Fruit fly (Drosophila melanogaster): Measurements from ENCODE around the gene CG6937.

The CG6937 gene

DNA sequence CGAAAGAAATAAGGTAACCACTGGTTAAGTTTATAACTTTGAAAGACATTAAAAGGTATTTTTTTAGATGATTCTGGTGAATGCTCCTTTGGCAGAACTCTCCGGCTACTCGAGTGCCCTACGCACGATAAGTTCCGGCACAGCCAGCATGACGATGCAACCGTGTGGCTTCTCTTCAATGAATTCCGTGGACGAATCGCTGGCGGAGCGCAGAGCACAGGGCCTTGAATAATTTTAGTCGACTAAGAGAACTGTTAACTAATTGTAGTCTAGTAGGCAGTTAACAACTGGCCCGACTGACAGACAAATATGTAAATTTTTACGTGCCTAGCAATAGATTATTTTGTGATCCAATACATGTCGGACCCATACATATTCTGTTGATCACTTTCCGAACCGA, 31.6 kb downstream of the CG6937 start, which contains the start of gene CG31161:
Gene CG31161, plus strand, starts transcription at position 301 of the 400 bp plus-strand sequence.
- TF ChIP-seq tai (GFP tag; optimal IDR thresholded peaks at IDR 0.05), result no peak
- TF ChIP-seq rgr (GFP tag; optimal IDR thresholded peaks at IDR 0.05), result no peak
- no peak for TF ChIP-seq jim (GFP tag; optimal IDR thresholded peaks at IDR 0.05)
- TF ChIP-seq Abd-B (GFP tag; optimal IDR thresholded peaks at IDR 0.05), result no peak
- no peak for TF ChIP-seq Hnf4 (GFP tag; optimal IDR thresholded peaks at IDR 0.05)
- no peak for TF ChIP-seq br (GFP tag; optimal IDR thresholded peaks at IDR 0.05)
- TF ChIP-seq brk (GFP tag; optimal IDR thresholded peaks at IDR 0.05), result no peak
- TF ChIP-seq h (GFP tag; optimal IDR thresholded peaks at IDR 0.05), result no peak
- TF ChIP-seq GATAd (GFP tag; optimal IDR thresholded peaks at IDR 0.05), result no peak
- TF ChIP-seq dl (GFP tag; optimal IDR thresholded peaks at IDR 0.05; ENCODE audit: insufficient read depth in 1 of 2, partially characterized antibody in 2 of 2), result no peak
- TF ChIP-seq CG9705 (GFP tag; optimal IDR thresholded peaks at IDR 0.05), result no peak
- TF ChIP-seq OdsH (GFP tag; optimal IDR thresholded peaks at IDR 0.05), result no peak
- TF ChIP-seq dmrt93B (GFP tag; optimal IDR thresholded peaks at IDR 0.05), result no peak

DNA sequence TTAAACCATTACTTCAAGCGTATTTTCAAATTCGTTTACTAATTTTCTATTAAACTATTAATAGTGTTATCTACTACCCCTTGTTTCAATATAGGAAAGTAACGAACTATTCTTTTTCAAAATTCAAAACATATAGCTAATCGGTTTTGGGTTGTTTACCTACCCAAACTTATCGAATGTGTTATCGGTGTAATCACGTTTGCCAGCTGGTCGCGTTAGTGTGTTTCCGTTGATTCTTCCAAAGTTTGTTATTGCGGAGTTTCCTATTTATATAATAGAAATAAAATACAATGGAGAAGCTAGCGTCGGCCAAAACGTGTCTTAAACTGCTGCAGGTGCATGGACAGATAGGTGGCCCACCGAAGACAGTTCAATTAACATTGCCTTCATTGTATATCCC, 33.7 kb downstream of the CG6937 start, which contains the start of gene mRpL45:
Gene mRpL45, plus strand, starts transcription at position 213 of the 400 bp plus-strand sequence.
- TF ChIP-seq Jra (GFP tag; optimal IDR thresholded peaks at IDR 0.05), result no peak
- TF ChIP-seq dsf (GFP tag; optimal IDR thresholded peaks at IDR 0.05; ENCODE audit: borderline replicate concordance), result no peak

DNA sequence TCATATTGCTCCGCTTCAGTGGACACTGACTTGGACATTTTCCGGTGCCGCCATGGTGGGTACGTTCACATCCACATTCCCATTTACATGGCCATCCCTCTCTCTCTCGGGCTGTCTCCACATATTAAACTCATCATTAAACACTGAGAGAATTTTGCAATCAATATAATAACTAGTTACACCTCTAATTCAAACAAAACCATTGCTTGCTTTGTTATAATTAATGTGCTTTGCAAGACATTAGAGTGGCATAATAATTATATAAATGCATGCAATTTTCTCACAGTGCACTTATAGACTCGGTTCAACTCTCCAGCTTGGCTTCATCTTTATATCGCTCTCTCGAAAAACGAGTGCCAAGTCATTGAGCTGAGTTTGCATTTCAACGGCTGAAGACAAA, 40.2 kb downstream of the CG6937 start:
- TF ChIP-seq rgr (GFP tag; optimal IDR thresholded peaks at IDR 0.05) (peak; percentile 31), Sp1 (GFP tag; optimal IDR thresholded peaks at IDR 0.05) (peak; percentile 39), foxo (GFP tag; optimal IDR thresholded peaks at IDR 0.05) (no peak), brk (GFP tag; optimal IDR thresholded peaks at IDR 0.05) (no peak), Rel (GFP tag; optimal IDR thresholded peaks at IDR 0.05) (no peak), Rel (tag; optimal IDR thresholded peaks at IDR 0.05) (no peak), ey (GFP tag; optimal IDR thresholded peaks at IDR 0.05) (peak; percentile 64), psq (GFP tag; optimal IDR thresholded peaks at IDR 0.05) (peak; percentile 28), fru (GFP tag; optimal IDR thresholded peaks at IDR 0.05) (peak; percentile 79), OdsH (GFP tag; optimal IDR thresholded peaks at IDR 0.05) (peak; percentile 37), dsf (GFP tag; optimal IDR thresholded peaks at IDR 0.05; ENCODE audit: borderline replicate concordance) (no peak), h (GFP tag; optimal IDR thresholded peaks at IDR 0.05) (peak; percentile 73), Hr78 (GFP tag; optimal IDR thresholded peaks at IDR 0.05) (no peak), CrebA (GFP tag; optimal IDR thresholded peaks at IDR 0.05; ENCODE audit: borderline replicate concordance) (no peak), CG32264 (GFP tag; optimal IDR thresholded peaks at IDR 0.05) (no peak), br (GFP tag; optimal IDR thresholded peaks at IDR 0.05) (peak; percentile 76), Dif (GFP tag; optimal IDR thresholded peaks at IDR 0.05; ENCODE audit: partially characterized antibody) (no peak), pan (optimal IDR thresholded peaks at IDR 0.05) (no peak), HLH106 (tag; optimal IDR thresholded peaks at IDR 0.05) (peak; percentile 53), sv (GFP tag; optimal IDR thresholded peaks at IDR 0.05) (peak; percentile 10)

DNA sequence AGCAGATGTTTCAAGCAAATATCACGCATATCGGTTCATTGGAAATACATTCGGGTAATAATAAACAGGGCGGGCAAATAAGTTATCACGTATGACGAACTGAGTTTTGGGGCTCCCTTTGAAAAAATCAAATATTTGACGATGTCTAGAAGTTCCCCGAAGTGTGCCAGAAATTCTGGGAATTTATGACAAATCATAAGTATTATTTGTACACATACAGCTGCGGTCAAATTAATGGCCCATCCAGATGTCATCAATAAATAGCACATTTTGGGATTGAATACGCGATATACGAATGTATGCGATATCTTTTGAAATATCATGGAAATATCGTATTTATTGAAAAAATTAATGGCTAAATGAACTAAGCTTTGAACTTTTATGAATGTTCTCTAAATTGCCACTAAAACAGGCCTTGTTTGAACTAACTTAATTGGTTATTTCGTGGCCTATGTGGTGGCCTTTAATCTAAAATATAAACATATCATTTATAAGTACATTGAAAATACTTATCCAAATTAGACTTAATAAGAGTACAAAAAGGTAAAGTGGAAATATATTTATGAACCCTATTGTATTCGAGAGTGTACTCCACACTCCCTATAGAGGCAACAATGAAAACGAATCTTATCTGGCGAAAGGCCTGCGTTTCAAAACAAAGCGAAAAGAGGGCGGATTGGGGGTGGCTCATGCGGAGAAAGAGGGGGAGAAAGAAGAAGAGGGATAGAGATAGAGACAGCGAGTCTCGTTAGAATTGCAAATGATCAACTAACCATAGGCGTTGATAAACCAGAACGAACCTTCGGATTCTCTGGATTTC, 41.2 kb downstream of the CG6937 start:
- TF ChIP-seq tai (GFP tag; optimal IDR thresholded peaks at IDR 0.05) (no peak), fru (GFP tag; optimal IDR thresholded peaks at IDR 0.05) (peak; percentile 65), OdsH (GFP tag; optimal IDR thresholded peaks at IDR 0.05) (peak; percentile 70), dmrt93B (GFP tag; optimal IDR thresholded peaks at IDR 0.05) (peak; percentile 62), dsf (GFP tag; optimal IDR thresholded peaks at IDR 0.05; ENCODE audit: borderline replicate concordance) (peak; percentile 5), Rel (GFP tag; optimal IDR thresholded peaks at IDR 0.05) (no peak), Rel (tag; optimal IDR thresholded peaks at IDR 0.05) (peak; percentile 89), Hr78 (GFP tag; optimal IDR thresholded peaks at IDR 0.05) (no peak), CG32264 (GFP tag; optimal IDR thresholded peaks at IDR 0.05) (peak; percentile 23), ey (GFP tag; optimal IDR thresholded peaks at IDR 0.05) (peak; percentile 62), HLH106 (tag; optimal IDR thresholded peaks at IDR 0.05) (peak; percentile 66), sage (GFP tag; optimal IDR thresholded peaks at IDR 0.05) (no peak), foxo (GFP tag; optimal IDR thresholded peaks at IDR 0.05) (peak in 1 of 2 experiments; percentile 67), psq (GFP tag; optimal IDR thresholded peaks at IDR 0.05) (peak; percentile 49), Sp1 (GFP tag; optimal IDR thresholded peaks at IDR 0.05) (peak; percentile 75), rgr (GFP tag; optimal IDR thresholded peaks at IDR 0.05) (peak; percentile 49), CG9705 (GFP tag; optimal IDR thresholded peaks at IDR 0.05) (no peak), h (GFP tag; optimal IDR thresholded peaks at IDR 0.05) (peak; percentile 41), Jra (GFP tag; optimal IDR thresholded peaks at IDR 0.05) (peak; percentile 17)

All from whole organism, wandering third instar larva.